Fruit fly (Drosophila melanogaster) whole organism, embryonic: ENCODE data around the gene zf30C.
A peak's percentile ranks its signal among the peaks of the same experiment; 100 is the strongest.

Experiments used
- CG10321 ChIP-seq: fragments of 200-800 bp; sonication (Bioruptor generic); IDR thresholded peaks from 2 replicates; pipeline ENCODE4 v1.3.6; 2022; ENCODE audit warnings: missing biosample characterization, missing genetic modification characterization
- CG15696 ChIP-seq: fragments of 200-800 bp; sonication (Bioruptor generic); optimal IDR thresholded peaks from 2 replicates; lab custom pipeline; 2019; ENCODE audit warnings: missing biosample characterization, mild to moderate bottlenecking, missing genetic modification characterization, moderate library complexity
- CG1603 ChIP-seq: fragments of 200-800 bp; sonication (Bioruptor generic); optimal IDR thresholded peaks from 2 replicates; lab custom pipeline; 2019; ENCODE audit warnings: missing biosample characterization, mild to moderate bottlenecking, missing genetic modification characterization, moderate library complexity
- CG17829 ChIP-seq: fragments of 200-800 bp; optimal IDR thresholded peaks from 2 replicates; lab custom pipeline; 2019; ENCODE audit warnings: missing biosample characterization, mild to moderate bottlenecking, missing genetic modification characterization, moderate library complexity
- CG18011 ChIP-seq: fragments of 200-800 bp; sonication (Bioruptor generic); optimal IDR thresholded peaks from 2 replicates; lab custom pipeline; 2017; ENCODE audit warnings: missing biosample characterization, missing genetic modification characterization, mild to moderate bottlenecking, moderate library complexity, missing genotype
- CG18262 ChIP-seq: fragments of 200-800 bp; optimal IDR thresholded peaks from 3 replicates; lab custom pipeline; 2019; ENCODE audit warnings: missing biosample characterization, mild to moderate bottlenecking, missing genetic modification characterization, moderate library complexity
- CG1832 ChIP-seq: fragments of 200-800 bp; sonication (Bioruptor generic); optimal IDR thresholded peaks from 2 replicates; lab custom pipeline; 2017; ENCODE audit warnings: missing biosample characterization, mild to moderate bottlenecking, missing genetic modification characterization, inconsistent platforms
- CG2199 ChIP-seq: fragments of 200-800 bp; sonication (Bioruptor generic); IDR thresholded peaks from 3 replicates; pipeline ENCODE4 v1.3.6; 2022; ENCODE audit warnings: missing biosample characterization, missing genetic modification characterization
- CG31365 ChIP-seq: fragments of 200-800 bp; sonication (Bioruptor generic); optimal IDR thresholded peaks from 2 replicates; lab custom pipeline; 2018; ENCODE audit warnings: missing biosample characterization, mild to moderate bottlenecking, missing genetic modification characterization
- CG32772 ChIP-seq: fragments of 200-800 bp; sonication (Bioruptor generic); IDR thresholded peaks from 2 replicates; pipeline ENCODE4 v1.3.6; 2022; ENCODE audit warnings: missing biosample characterization, missing genetic modification characterization
- CG34376 ChIP-seq: fragments of 200-800 bp; sonication (Bioruptor generic); optimal IDR thresholded peaks from 2 replicates; lab custom pipeline; 2018; ENCODE audit warnings: missing biosample characterization, mild to moderate bottlenecking, missing genetic modification characterization
- CG4328 ChIP-seq: fragments of 200-800 bp; sonication (Bioruptor generic); optimal IDR thresholded peaks from 3 replicates; lab custom pipeline; 2017; ENCODE audit warnings: missing biosample characterization, missing genetic modification reagents, missing genetic modification characterization
- CG43689 ChIP-seq: fragments of 200-800 bp; sonication (Bioruptor generic); IDR thresholded peaks from 2 replicates; pipeline ENCODE4 v1.3.6; 2022; ENCODE audit warnings: missing biosample characterization, missing genetic modification characterization
- CG4820 ChIP-seq: fragments of 200-800 bp; sonication (Bioruptor generic); optimal IDR thresholded peaks from 3 replicates; lab custom pipeline; 2016; ENCODE audit warnings: missing biosample characterization, missing genetic modification characterization
- CG6791 ChIP-seq: fragments of 200-800 bp; sonication (Bioruptor generic); IDR thresholded peaks from 3 replicates; pipeline ENCODE4 v1.3.6; 2022; ENCODE audit warnings: missing biosample characterization, missing genetic modification characterization; ENCODE audit not compliant: partially characterized antibody
- CG8290 ChIP-seq, 3 experiments: fragments of 200-800 bp; sonication (Bioruptor generic); optimal IDR thresholded peaks; 2 replicates each; lab custom pipeline; 2016 to 2019; ENCODE audit warnings: missing biosample characterization in 3 of 3, missing genetic modification characterization in 3 of 3, mild to moderate bottlenecking in 2 of 3, moderate library complexity in 1 of 3
- CG8478 ChIP-seq: fragments of >200 bp; optimal IDR thresholded peaks from 2 replicates; lab custom pipeline; 2018
- CG9817 ChIP-seq: fragments of 200-800 bp; sonication (Bioruptor generic); optimal IDR thresholded peaks from 2 replicates; lab custom pipeline; 2018; ENCODE audit warnings: missing biosample characterization, mild to moderate bottlenecking, missing genetic modification characterization, moderate library complexity
- Chrac-16 ChIP-seq: fragments of 200-800 bp; sonication (Bioruptor generic); optimal IDR thresholded peaks from 3 replicates; lab custom pipeline; 2016; ENCODE audit warnings: missing biosample characterization, missing genetic modification characterization
- Deaf1 ChIP-seq: fragments of 200-800 bp; optimal IDR thresholded peaks from 3 replicates; lab custom pipeline; 2019; ENCODE audit warnings: missing biosample characterization, mild to moderate bottlenecking, missing genetic modification characterization, moderate library complexity
- Dfd ChIP-seq, 2 experiments: fragments of >200 bp; optimal IDR thresholded peaks; 2 replicates each; lab custom pipeline; 2017; ENCODE audit warnings: missing biosample characterization in 2 of 2, missing genetic modification characterization in 2 of 2
- Ets65A ChIP-seq: fragments of 200-800 bp; sonication (Bioruptor generic); peaks from one replicate; lab custom pipeline; 2016; ENCODE audit warnings: missing biosample characterization, missing genetic modification characterization
- H15 ChIP-seq: fragments of 200-800 bp; sonication (Bioruptor generic); IDR thresholded peaks from 3 replicates; pipeline ENCODE4 v1.3.6; 2022; ENCODE audit warnings: missing biosample characterization, missing genetic modification characterization
- HLH3B ChIP-seq: fragments of 200-800 bp; sonication (Bioruptor generic); IDR thresholded peaks from 2 replicates; pipeline ENCODE4 v1.3.6; 2022; ENCODE audit warnings: missing biosample characterization, missing genetic modification characterization
- HLH54F ChIP-seq: fragments of 200-800 bp; sonication (Bioruptor generic); optimal IDR thresholded peaks from 3 replicates; lab custom pipeline; 2016; ENCODE audit warnings: missing biosample characterization, missing genetic modification characterization
- Hr78 ChIP-seq, 2 experiments: fragments of 200-800 bp in 1 of 2; fragments of >200 bp in 1 of 2; sonication (Bioruptor generic) in 1 of 2; optimal IDR thresholded peaks; 2 replicates each; lab custom pipeline; 2017 to 2019; ENCODE audit warnings: missing biosample characterization in 2 of 2, missing genetic modification characterization in 2 of 2, mild to moderate bottlenecking in 1 of 2, moderate library complexity in 1 of 2
- Opbp ChIP-seq: fragments of 200-800 bp; sonication (Bioruptor generic); IDR thresholded peaks from 3 replicates; pipeline ENCODE4 v1.3.6; 2022; ENCODE audit warnings: missing biosample characterization, missing genetic modification characterization; ENCODE audit not compliant: partially characterized antibody
- Xbp1 ChIP-seq: fragments of 200-800 bp; sonication (Bioruptor generic); optimal IDR thresholded peaks from 3 replicates; lab custom pipeline; 2016; ENCODE audit warnings: missing biosample characterization, mild to moderate bottlenecking, missing genetic modification characterization
- btn ChIP-seq: fragments of 200-800 bp; sonication (Bioruptor generic); optimal IDR thresholded peaks from 2 replicates; lab custom pipeline; 2016; ENCODE audit warnings: missing biosample characterization, missing genetic modification characterization
- cg ChIP-seq: fragments of 200-800 bp; sonication (Bioruptor generic); optimal IDR thresholded peaks from 3 replicates; lab custom pipeline; 2019; ENCODE audit warnings: missing biosample characterization, mild to moderate bottlenecking, missing genetic modification characterization, moderate library complexity
- ewg ChIP-seq: fragments of 200-800 bp; sonication (Bioruptor generic); optimal IDR thresholded peaks from 3 replicates; lab custom pipeline; 2017; ENCODE audit warnings: mild to moderate bottlenecking, missing biosample characterization, missing genetic modification reagents, missing genetic modification characterization
- exex ChIP-seq: fragments of 200-800 bp; sonication (Bioruptor generic); optimal IDR thresholded peaks from 4 replicates; lab custom pipeline; 2018; ENCODE audit warnings: missing biosample characterization, mild to moderate bottlenecking, missing genetic modification characterization, moderate library complexity
- fd96Cb ChIP-seq: fragments of 200-800 bp; sonication (Bioruptor generic); optimal IDR thresholded peaks from 2 replicates; lab custom pipeline; 2018; ENCODE audit warnings: missing biosample characterization, mild to moderate bottlenecking, missing genetic modification characterization, moderate library complexity
- gcm2 ChIP-seq: fragments of 200-800 bp; sonication (Bioruptor generic); optimal IDR thresholded peaks from 2 replicates; lab custom pipeline; 2016; ENCODE audit warnings: missing biosample characterization, missing genetic modification characterization
- gfzf ChIP-seq: fragments of 200-800 bp; sonication (Bioruptor generic); optimal IDR thresholded peaks from 2 replicates; lab custom pipeline; 2016; ENCODE audit warnings: missing biosample characterization, mild to moderate bottlenecking, missing genetic modification characterization, moderate library complexity
- hb ChIP-seq: fragments of 200-800 bp; sonication (Bioruptor generic); IDR thresholded peaks from 3 replicates; pipeline ENCODE4 v1.3.6; 2022; ENCODE audit warnings: missing biosample characterization, missing genetic modification characterization; ENCODE audit not compliant: partially characterized antibody
- kni ChIP-seq: fragments of 200-800 bp; sonication (Bioruptor generic); optimal IDR thresholded peaks from 3 replicates; lab custom pipeline; 2017; ENCODE audit warnings: mild to moderate bottlenecking, missing biosample characterization, missing genetic modification reagents, missing genetic modification characterization
- knrl ChIP-seq: fragments of 200-800 bp; sonication (Bioruptor generic); IDR thresholded peaks from 3 replicates; pipeline ENCODE4 v1.3.6; 2022; ENCODE audit warnings: missing biosample characterization, missing genetic modification characterization; ENCODE audit not compliant: partially characterized antibody
- nerfin-2 ChIP-seq: fragments of 200-800 bp; sonication (Bioruptor generic); IDR thresholded peaks from 2 replicates; pipeline ENCODE4 v1.3.6; 2022; ENCODE audit warnings: missing biosample characterization, missing genetic modification characterization; ENCODE audit not compliant: partially characterized antibody
- pan ChIP-seq, 4 experiments: fragments of >200 bp in 3 of 4; fragments of 200-800 bp in 1 of 4; sonication (Bioruptor generic) in 1 of 4; optimal IDR thresholded peaks in 3 of 4; IDR thresholded peaks in 1 of 4; 2 replicates each; pipeline versions ENCODE4 v1.3.6 to Lab custom; 2017 to 2022; ENCODE audit warnings: missing biosample characterization in 2 of 4, missing genetic modification characterization in 2 of 4, mixed read lengths in 1 of 4
- peb ChIP-seq: fragments of 200-800 bp; sonication (Bioruptor generic); IDR thresholded peaks from 2 replicates; pipeline ENCODE4 v1.3.6; 2022; ENCODE audit warnings: missing biosample characterization, missing genetic modification characterization
- pho ChIP-seq: fragments of 200-800 bp; sonication (Bioruptor generic); optimal IDR thresholded peaks from 2 replicates; lab custom pipeline; 2016; ENCODE audit warnings: missing biosample characterization, missing genetic modification characterization
- pita ChIP-seq: fragments of 200-800 bp; sonication (Bioruptor generic); optimal IDR thresholded peaks from 2 replicates; lab custom pipeline; 2017; ENCODE audit warnings: missing biosample characterization, mild to moderate bottlenecking, missing genetic modification characterization
- pros ChIP-seq: fragments of 200-800 bp; sonication (Bioruptor generic); optimal IDR thresholded peaks from 3 replicates; lab custom pipeline; 2019; ENCODE audit warnings: missing biosample characterization, mild to moderate bottlenecking, missing genetic modification characterization, moderate library complexity
- stwl ChIP-seq: fragments of 200-800 bp; sonication (Bioruptor generic); optimal IDR thresholded peaks from 3 replicates; lab custom pipeline; 2018; ENCODE audit warnings: missing biosample characterization, mild to moderate bottlenecking, missing genetic modification characterization, moderate library complexity
- trem ChIP-seq: fragments of 200-800 bp; optimal IDR thresholded peaks from 3 replicates; lab custom pipeline; 2019; ENCODE audit warnings: missing biosample characterization, mild to moderate bottlenecking, missing genetic modification characterization, moderate library complexity
- yki ChIP-seq: fragments of >200 bp; optimal IDR thresholded peaks from 3 replicates; lab custom pipeline; 2018
- z ChIP-seq: fragments of 200-800 bp; sonication (Bioruptor generic); IDR thresholded peaks from 3 replicates; pipeline ENCODE4 v1.3.6; 2022; ENCODE audit warnings: missing biosample characterization, missing genetic modification characterization
- zen ChIP-seq: fragments of 200-800 bp; sonication (Bioruptor generic); optimal IDR thresholded peaks from 3 replicates; lab custom pipeline; 2018; ENCODE audit warnings: missing biosample characterization, mild to moderate bottlenecking, missing genetic modification characterization, moderate library complexity

zf30C gene

dm6 chr2L:9731269-9731668, 26.9 kb upstream of the zf30C start:
- TF ChIP-seq nerfin-2 (GFP tag; lab: Robert Waterston, UW) (0 out of 2 replicates have a peak, but pooled peaks have one; percentile 16), hb (GFP tag; lab: Robert Waterston, UW) (no peak), Opbp (GFP tag; lab: Robert Waterston, UW) (peak; percentile 48; the same call in 1 of the 3 replicates), CG1603 (tag; lab: Kevin White, UChicago) (peak; percentile 2), CG15696 (tag; lab: Kevin White, UChicago) (no peak), CG31365 (tag; lab: Kevin White, UChicago) (peak; percentile 93), CG17829 (tag; lab: Kevin White, UChicago) (peak; percentile 4), stwl (tag; lab: Kevin White, UChicago) (peak; percentile 87), cg (GFP tag; lab: Kevin White, UChicago) (peak; percentile 37), z (0 out of 3 replicates have a peak, but pooled peaks have one; percentile 7), knrl (peak; percentile 29; the same call in 1 of the 3 replicates), trem (tag; lab: Kevin White, UChicago) (peak; percentile 11), CG34376 (GFP tag; lab: Kevin White, UChicago) (no peak), CG4328 (GFP tag; lab: Kevin White, UChicago) (no peak), CG1832 (peak; percentile 74), HLH3B (0 out of 2 replicates have a peak, but pooled peaks have one; percentile 14), HLH54F (no peak), Deaf1 (tag; lab: Kevin White, UChicago) (peak; percentile 80), CG2199 (GFP tag; lab: Robert Waterston, UW) (peak; percentile 95), zen (tag; lab: Kevin White, UChicago) (peak; percentile 28), CG18262 (tag; lab: Kevin White, UChicago) (no peak), CG8290 (GFP tag; optimal IDR thresholded peaks at IDR 0.05; lab: Kevin White, UChicago) (peak; percentile 35), CG8290 (tag; optimal IDR thresholded peaks at IDR 0.05; lab: Kevin White, UChicago) (no peak), ewg (GFP tag; lab: Kevin White, UChicago) (peak; percentile 12), CG43689 (GFP tag; lab: Robert Waterston, UW) (no peak), CG8478 (lab: Kevin White, UChicago) (peak; percentile 95), Chrac-16 (GFP tag; lab: Kevin White, UChicago) (no peak), btn (GFP tag; lab: Kevin White, UChicago) (no peak), pros (peak; percentile 17), CG6791 (0 out of 3 replicates have a peak, but pooled peaks have one; percentile 33), CG10321 (GFP tag; lab: Robert Waterston, UW) (0 out of 2 replicates have a peak, but pooled peaks have one; percentile 23), Hr78 (GFP tag; optimal IDR thresholded peaks at IDR 0.05; lab: Kevin White, UChicago) (peak in 1 of 2 experiments; percentile 23), pita (GFP tag; lab: Kevin White, UChicago) (peak; percentile 56), CG18011 (GFP tag; lab: Kevin White, UChicago) (no peak), yki (no peak), kni (GFP tag; lab: Kevin White, UChicago) (peak; percentile 30), Dfd (GFP tag; optimal IDR thresholded peaks at IDR 0.05; lab: Kevin White, UChicago) (peak in 1 of 2 experiments; percentile 23)

dm6 chr2L:9734134-9734533, 24.0 kb upstream of the zf30C start:
- TF ChIP-seq gcm2 (no peak), gfzf (no peak), CG32772 (GFP tag; lab: Robert Waterston, UW) (no peak), H15 (no peak), fd96Cb (tag; lab: Kevin White, UChicago) (no peak), pan (optimal IDR thresholded peaks at IDR 0.05; lab: Kevin White, UChicago) (no peak), pan (GFP tag; optimal IDR thresholded peaks at IDR 0.05 in 1 of 2, IDR thresholded peaks at IDR 0.05 in 1 of 2) (peak in 1 of 2 experiments; percentile 19), CG9817 (tag; lab: Kevin White, UChicago) (no peak), Xbp1 (no peak), Ets65A (GFP tag; lab: Kevin White, UChicago) (peak; percentile 59), hb (GFP tag; lab: Robert Waterston, UW) (0 out of 3 replicates have a peak, but pooled peaks have one; percentile 34), CG4820 (GFP tag; lab: Kevin White, UChicago) (no peak), peb (GFP tag; lab: Robert Waterston, UW) (no peak), pho (GFP tag; lab: Kevin White, UChicago) (no peak), exex (tag; lab: Kevin White, UChicago) (no peak)
